Fruit fly (Drosophila melanogaster) whole organism, embryonic: Measurements from ENCODE around the gene CG14947.

Source experiments
- CG10431 ChIP-seq: fragments of 200-800 bp; sonication (Bioruptor generic); optimal IDR thresholded peaks from 3 replicates; lab custom pipeline; 2018; ENCODE audit warnings: missing biosample characterization, mild to moderate bottlenecking, missing genetic modification characterization
- CG12219 ChIP-seq: fragments of 200-800 bp; sonication (Bioruptor generic); optimal IDR thresholded peaks from 3 replicates; lab custom pipeline; 2018; ENCODE audit warnings: missing biosample characterization, mild to moderate bottlenecking, missing genetic modification characterization
- CG12659 ChIP-seq: fragments of 200-800 bp; sonication (Bioruptor generic); optimal IDR thresholded peaks from 3 replicates; lab custom pipeline; 2017; ENCODE audit warnings: mild to moderate bottlenecking, missing biosample characterization, missing genetic modification reagents, missing genetic modification characterization
- CG12744 ChIP-seq: fragments of 200-800 bp; sonication (Bioruptor generic); optimal IDR thresholded peaks from 2 replicates; lab custom pipeline; 2016; ENCODE audit warnings: missing biosample characterization, missing genetic modification characterization
- CG15073 ChIP-seq: fragments of 200-800 bp; sonication (Bioruptor generic); optimal IDR thresholded peaks from 2 replicates; lab custom pipeline; 2016; ENCODE audit warnings: missing biosample characterization, missing genetic modification characterization
- CG15269 ChIP-seq: fragments of 200-800 bp; sonication (Bioruptor generic); optimal IDR thresholded peaks from 2 replicates; lab custom pipeline; 2018; ENCODE audit warnings: missing biosample characterization, mild to moderate bottlenecking, missing genetic modification characterization, moderate library complexity
- CG17385 ChIP-seq: fragments of 200-800 bp; sonication (Bioruptor generic); optimal IDR thresholded peaks from 3 replicates; lab custom pipeline; 2018; ENCODE audit warnings: missing biosample characterization, mild to moderate bottlenecking, missing genetic modification characterization
- CG17612 ChIP-seq: fragments of 200-800 bp; sonication (Bioruptor generic); IDR thresholded peaks from 2 replicates; pipeline ENCODE4 v1.3.6; 2022; ENCODE audit warnings: missing biosample characterization, missing genetic modification characterization
- CG18262 ChIP-seq: fragments of 200-800 bp; optimal IDR thresholded peaks from 3 replicates; lab custom pipeline; 2019; ENCODE audit warnings: missing biosample characterization, mild to moderate bottlenecking, missing genetic modification characterization, moderate library complexity
- CG18619 ChIP-seq: fragments of 200-800 bp; sonication (Bioruptor generic); optimal IDR thresholded peaks from 3 replicates; lab custom pipeline; 2017; ENCODE audit warnings: missing biosample characterization, mild to moderate bottlenecking, missing genetic modification characterization
- CG30020 ChIP-seq: fragments of 200-800 bp; optimal IDR thresholded peaks from 2 replicates; lab custom pipeline; 2019; ENCODE audit warnings: missing biosample characterization, mild to moderate bottlenecking, missing genetic modification characterization, moderate library complexity
- CG30403 ChIP-seq: fragments of 200-800 bp; sonication (Bioruptor generic); optimal IDR thresholded peaks from 3 replicates; lab custom pipeline; 2016; ENCODE audit warnings: missing biosample characterization, missing genetic modification characterization
- CG33213 ChIP-seq: fragments of 200-800 bp; sonication (Bioruptor generic); optimal IDR thresholded peaks from 3 replicates; lab custom pipeline; 2016; ENCODE audit warnings: missing biosample characterization, missing genetic modification characterization
- CG3726 ChIP-seq: fragments of 200-800 bp; sonication (Bioruptor generic); IDR thresholded peaks from 3 replicates; pipeline ENCODE4, ENCODE4 v1.3.6; 2022; ENCODE audit warnings: missing biosample characterization, missing genetic modification characterization
- CG5245 ChIP-seq: fragments of 200-800 bp; sonication (Bioruptor generic); optimal IDR thresholded peaks from 3 replicates; lab custom pipeline; 2016; ENCODE audit warnings: missing biosample characterization, missing genetic modification characterization
- CG6175 ChIP-seq: fragments of 200-800 bp; sonication (Bioruptor generic); IDR thresholded peaks from 3 replicates; pipeline ENCODE4 v1.3.6; 2022; ENCODE audit warnings: missing biosample characterization, missing genetic modification characterization
- CG6765 ChIP-seq: fragments of 200-800 bp; sonication (Bioruptor generic); optimal IDR thresholded peaks from 3 replicates; lab custom pipeline; 2017; ENCODE audit warnings: missing biosample characterization, mild to moderate bottlenecking, missing genetic modification characterization
- CG7357 ChIP-seq: fragments of 200-800 bp; sonication (Bioruptor generic); IDR thresholded peaks from 3 replicates; pipeline ENCODE4 v1.3.6; 2022; ENCODE audit warnings: missing biosample characterization, missing genetic modification characterization
- CG7928 ChIP-seq: fragments of 200-800 bp; sonication (Bioruptor generic); optimal IDR thresholded peaks from 2 replicates; lab custom pipeline; 2017; ENCODE audit warnings: missing biosample characterization, mild to moderate bottlenecking, missing genetic modification characterization
- CG8924 ChIP-seq: fragments of 200-800 bp; optimal IDR thresholded peaks from 3 replicates; lab custom pipeline; 2019; ENCODE audit warnings: missing biosample characterization, mild to moderate bottlenecking, missing genetic modification characterization, moderate library complexity
- Camta ChIP-seq: fragments of 200-800 bp; sonication (Bioruptor generic); optimal IDR thresholded peaks from 2 replicates; lab custom pipeline; 2016; ENCODE audit warnings: missing biosample characterization, missing genetic modification characterization
- Ets65A ChIP-seq: fragments of 200-800 bp; sonication (Bioruptor generic); peaks from one replicate; lab custom pipeline; 2016; ENCODE audit warnings: missing biosample characterization, missing genetic modification characterization
- Gug ChIP-seq: fragments of 200-800 bp; sonication (Bioruptor generic); IDR thresholded peaks from 4 replicates; pipeline ENCODE4 v1.3.6; 2022; ENCODE audit warnings: missing biosample characterization, missing genetic modification characterization
- HLH3B ChIP-seq: fragments of 200-800 bp; sonication (Bioruptor generic); IDR thresholded peaks from 2 replicates; pipeline ENCODE4 v1.3.6; 2022; ENCODE audit warnings: missing biosample characterization, missing genetic modification characterization
- HmgZ ChIP-seq: fragments of 200-800 bp; sonication (Bioruptor generic); optimal IDR thresholded peaks from 2 replicates; lab custom pipeline; 2018; ENCODE audit warnings: missing biosample characterization, mild to moderate bottlenecking, missing genetic modification characterization
- Hr51 ChIP-seq, 2 experiments: fragments of 200-800 bp; sonication (Bioruptor generic); optimal IDR thresholded peaks; 2 replicates in 1 of 2; 3 replicates in 1 of 2; lab custom pipeline; 2016 to 2018; ENCODE audit warnings: missing biosample characterization in 2 of 2, missing genetic modification characterization in 2 of 2, mild to moderate bottlenecking in 1 of 2, moderate library complexity in 1 of 2
- Lpt ChIP-seq: fragments of >200 bp; optimal IDR thresholded peaks from 2 replicates; lab custom pipeline; 2018; ENCODE audit warnings: missing biosample characterization, missing genetic modification characterization
- Max ChIP-seq: fragments of 200-800 bp; sonication (Bioruptor generic); optimal IDR thresholded peaks from 2 replicates; lab custom pipeline; 2016; ENCODE audit warnings: missing biosample characterization, mild to moderate bottlenecking, missing genetic modification characterization
- Nf-YA ChIP-seq: fragments of 200-800 bp; sonication (Bioruptor generic); IDR thresholded peaks from 2 replicates; pipeline ENCODE4 v1.3.6; 2022; ENCODE audit warnings: missing biosample characterization, missing genetic modification characterization
- Poxn ChIP-seq: fragments of 200-800 bp; sonication (Bioruptor generic); IDR thresholded peaks from 2 replicates; pipeline ENCODE4 v1.3.6; 2022; ENCODE audit warnings: missing biosample characterization, missing genetic modification characterization
- Sox100B ChIP-seq: fragments of 200-800 bp; sonication (Bioruptor generic); optimal IDR thresholded peaks from 3 replicates; lab custom pipeline; 2018; ENCODE audit warnings: missing biosample characterization, mild to moderate bottlenecking, missing genetic modification characterization
- Xbp1 ChIP-seq: fragments of 200-800 bp; sonication (Bioruptor generic); optimal IDR thresholded peaks from 3 replicates; lab custom pipeline; 2016; ENCODE audit warnings: missing biosample characterization, mild to moderate bottlenecking, missing genetic modification characterization
- ab ChIP-seq: fragments of 200-800 bp; sonication (Bioruptor generic); optimal IDR thresholded peaks from 2 replicates; lab custom pipeline; 2016; ENCODE audit warnings: missing biosample characterization, missing genetic modification characterization
- ase ChIP-seq: fragments of 200-800 bp; sonication (Bioruptor generic); IDR thresholded peaks from 3 replicates; pipeline ENCODE4 v1.3.6; 2022; ENCODE audit warnings: missing biosample characterization, missing genetic modification characterization
- bsh ChIP-seq, 2 experiments: fragments of 200-800 bp; sonication (Bioruptor generic); optimal IDR thresholded peaks; 2 replicates each; lab custom pipeline; 2017 to 2018; ENCODE audit warnings: mild to moderate bottlenecking in 2 of 2, missing biosample characterization in 2 of 2, missing genetic modification characterization in 2 of 2, moderate library complexity in 1 of 2
- cad ChIP-seq: fragments of >200 bp; optimal IDR thresholded peaks from 2 replicates; lab custom pipeline; 2017; ENCODE audit warnings: missing biosample characterization, missing genetic modification characterization
- cas ChIP-seq: fragments of 200-800 bp; sonication (Bioruptor generic); IDR thresholded peaks from 2 replicates; pipeline ENCODE4 v1.3.6; 2022; ENCODE audit warnings: missing biosample characterization, missing genetic modification characterization
- crc ChIP-seq: fragments of 200-800 bp; sonication (Bioruptor generic); optimal IDR thresholded peaks from 2 replicates; lab custom pipeline; 2016; ENCODE audit warnings: missing biosample characterization, missing genetic modification characterization
- kni ChIP-seq: fragments of 200-800 bp; sonication (Bioruptor generic); optimal IDR thresholded peaks from 3 replicates; lab custom pipeline; 2017; ENCODE audit warnings: mild to moderate bottlenecking, missing biosample characterization, missing genetic modification reagents, missing genetic modification characterization
- lilli ChIP-seq: fragments of 200-800 bp; sonication (Bioruptor generic); optimal IDR thresholded peaks from 3 replicates; lab custom pipeline; 2016; ENCODE audit warnings: missing biosample characterization, missing genetic modification characterization
- nau ChIP-seq: fragments of 200-800 bp; sonication (Bioruptor generic); optimal IDR thresholded peaks from 3 replicates; lab custom pipeline; 2017; ENCODE audit warnings: missing biosample characterization, mild to moderate bottlenecking, missing genetic modification characterization, missing genetic modification reagents
- nom ChIP-seq: fragments of 200-800 bp; sonication (Bioruptor generic); optimal IDR thresholded peaks from 2 replicates; lab custom pipeline; 2017; ENCODE audit warnings: missing biosample characterization, missing genetic modification characterization, mild to moderate bottlenecking, moderate library complexity, missing genetic modification reagents
- sd ChIP-seq: fragments of 200-800 bp; sonication (Bioruptor generic); optimal IDR thresholded peaks from 3 replicates; lab custom pipeline; 2018; ENCODE audit warnings: missing biosample characterization, mild to moderate bottlenecking, missing genetic modification characterization, moderate library complexity
- seq ChIP-seq: fragments of 200-800 bp; sonication (Bioruptor generic); IDR thresholded peaks from 2 replicates; pipeline ENCODE4 v1.3.6; 2022; ENCODE audit warnings: missing biosample characterization, missing genetic modification characterization
- tgo ChIP-seq: fragments of 200-800 bp; sonication (Bioruptor generic); IDR thresholded peaks from 3 replicates; pipeline ENCODE4 v1.3.6; 2022; ENCODE audit warnings: missing biosample characterization, missing genetic modification characterization
- ttk ChIP-seq: fragments of 200-800 bp; sonication (Bioruptor generic); IDR thresholded peaks from 2 replicates; pipeline ENCODE4 v2.1.2; 2022; ENCODE audit warnings: missing biosample characterization, missing genetic modification characterization
- wdn ChIP-seq: fragments of 200-800 bp; sonication (Bioruptor generic); IDR thresholded peaks from 2 replicates; pipeline ENCODE4 v1.3.6; 2022; ENCODE audit warnings: missing biosample characterization, missing genetic modification characterization
- zfh2 ChIP-seq: fragments of 200-800 bp; sonication (Bioruptor generic); optimal IDR thresholded peaks from 2 replicates; lab custom pipeline; 2016; ENCODE audit warnings: missing biosample characterization, missing genetic modification characterization

The CG14947 gene

dm6 chr2L:12103231-12104210, 27.6 kb downstream of the CG14947 start, which contains the start of the genes Patsas and ThrRS (continued):
- TF ChIP-seq Max (GFP tag; lab: Kevin White, UChicago) (peak; percentile 82), CG15073 (GFP tag; lab: Kevin White, UChicago) (peak; percentile 15), Lpt (GFP tag; lab: Kevin White, UChicago) (no peak), CG8924 (tag; lab: Kevin White, UChicago) (peak; percentile 86), CG6175 (no peak; the same call in 2 of the 3 replicates), ase (peak; percentile 71; the same call in 2 of the 3 replicates), Sox100B (no peak), Nf-YA (GFP tag; lab: Robert Waterston, UW) (peak; percentile 64), CG17385 (peak; percentile 79), wdn (GFP tag; lab: Robert Waterston, UW) (peak; percentile 71; the same call in 1 of the 2 replicates), Ets65A (peak; percentile 99), sd (tag; lab: Kevin White, UChicago) (peak; percentile 61), CG12744 (GFP tag; lab: Kevin White, UChicago) (peak; percentile 56), CG7928 (GFP tag; lab: Kevin White, UChicago) (peak; percentile 65), CG17612 (GFP tag; lab: Robert Waterston, UW) (peak; percentile 62; the same call in 1 of the 2 replicates), HLH3B (GFP tag; lab: Robert Waterston, UW) (peak; percentile 81), zfh2 (GFP tag; lab: Kevin White, UChicago) (peak; percentile 62), bsh (GFP tag; optimal IDR thresholded peaks at IDR 0.05; lab: Kevin White, UChicago) (peak in 1 of 2 experiments; percentile 84), nau (no peak), Xbp1 (peak; percentile 92), kni (GFP tag; lab: Kevin White, UChicago) (no peak), CG10431 (peak; percentile 33), CG30403 (GFP tag; lab: Kevin White, UChicago) (peak; percentile 92), Poxn (GFP tag; lab: Robert Waterston, UW) (peak; percentile 65; the same call in 1 of the 2 replicates), tgo (GFP tag; lab: Robert Waterston, UW) (peak; percentile 88), Camta (GFP tag; lab: Kevin White, UChicago) (peak; percentile 61), CG33213 (GFP tag; lab: Kevin White, UChicago) (peak; percentile 49), CG5245 (GFP tag; lab: Kevin White, UChicago) (peak; percentile 76), nom (peak; percentile 14), ab (GFP tag; lab: Kevin White, UChicago) (peak; percentile 60), CG18619 (GFP tag; lab: Kevin White, UChicago) (peak; percentile 80), CG30020 (peak; percentile 92), CG12219 (GFP tag; lab: Kevin White, UChicago) (peak; percentile 26), CG12659 (GFP tag; lab: Kevin White, UChicago) (peak; percentile 93), seq (GFP tag; lab: Robert Waterston, UW) (peak; percentile 82), Gug (GFP tag; lab: Robert Waterston, UW) (peak; percentile 73; the same call in 3 of the 4 replicates), CG7357 (GFP tag; lab: Robert Waterston, UW) (peak; percentile 97), cad (GFP tag; lab: Kevin White, UChicago) (no peak), ttk (GFP tag; lab: Robert Waterston, UW) (peak; percentile 76), crc (GFP tag; lab: Kevin White, UChicago) (peak; percentile 43), CG6765 (peak; percentile 43), Hr51 (GFP tag; optimal IDR thresholded peaks at IDR 0.05; lab: Kevin White, UChicago) (peak; percentile 78 to 88), HmgZ (tag; lab: Kevin White, UChicago) (peak; percentile 52), cas (peak; percentile 69), lilli (GFP tag; lab: Kevin White, UChicago) (peak; percentile 82), CG3726 (GFP tag; lab: Robert Waterston, UW) (peak; percentile 72; the same call in 2 of the 3 replicates), CG18262 (tag; lab: Kevin White, UChicago) (peak; percentile 84), CG15269 (tag; lab: Kevin White, UChicago) (peak; percentile 90)
